Worm (Caenorhabditis elegans) whole organism, dauer: ENCODE measurements around the gene C08D8.7.
"Not testable (repeated sequence)": the region's sequence is repeated elsewhere in the genome, so short reads cannot be mapped to it uniquely, and the experiment has no call there.

Source experiments
- unc-62 ChIP-seq: sonication (generic microtip); optimal IDR thresholded peaks from 2 replicates; lab custom pipeline; 2017; ENCODE audit warnings: missing biosample characterization, missing genetic modification reagents, missing genetic modification characterization

Gene C08D8.7

DNA sequence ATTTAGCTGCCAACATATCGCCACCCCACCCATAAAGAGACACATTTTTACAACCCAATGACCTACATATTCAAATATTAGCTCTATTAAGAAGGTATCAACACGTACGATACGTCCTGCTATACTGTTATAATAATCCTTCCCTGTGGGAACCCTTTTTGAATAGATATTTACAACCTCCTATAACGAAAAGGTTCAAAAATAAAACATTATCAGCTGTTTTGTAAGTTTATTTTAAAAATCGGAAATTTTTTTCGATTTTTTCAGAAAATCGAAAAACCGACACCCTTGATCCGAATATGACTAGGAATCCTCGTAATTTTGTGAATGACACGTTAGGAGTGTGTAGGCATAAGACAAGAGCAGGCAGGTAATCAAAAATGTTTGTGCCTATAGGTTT, at the start of gene C08D8.7:
C08D8.7 (plus strand) TSS at position 301 of the 400 bp plus-strand sequence.
- TF ChIP-seq unc-62 (GFP tag; lab: Kevin White, UChicago), result not testable (repeated sequence)

ce11 chrV:8291764-8292163, 49.3 kb upstream of the C08D8.7 start, which contains the start of gene srg-33:
Gene srg-33 (plus strand): TSS chrV:8292064.
- no peak for TF ChIP-seq unc-62 (GFP tag; lab: Kevin White, UChicago)

- no peak for TF ChIP-seq unc-62 (GFP tag; lab: Kevin White, UChicago)
These were observed 45.2 kb upstream of the C08D8.7 start, which contains the start of gene smex-1 for ce11 chrV:8295866-8296265. Gene smex-1 (minus strand): TSS chrV:8295966.

ce11 chrV:8297504-8297903, 43.5 kb upstream of the C08D8.7 start, which contains the start of gene W02D7.4:
Gene W02D7.4 (minus strand): TSS chrV:8297604.
- no peak for TF ChIP-seq unc-62 (GFP tag; lab: Kevin White, UChicago)

- no peak for TF ChIP-seq unc-62 (GFP tag; lab: Kevin White, UChicago)
These were observed 41.7 kb upstream of the C08D8.7 start, which contains the start of gene W02D7.5 for ce11 chrV:8299191-8299854. Gene W02D7.5 (minus strand): TSS chrV:8299241.

ce11 chrV:8300935-8301535, 40.0 kb upstream of the C08D8.7 start, which contains the start of gene W02D7.6:
Gene W02D7.6 (minus strand): TSS chrV:8301507.
- TF ChIP-seq unc-62 (GFP tag; lab: Kevin White, UChicago), result no peak

- no peak for TF ChIP-seq unc-62 (GFP tag; lab: Kevin White, UChicago)
These were observed 38.5 kb upstream of the C08D8.7 start, which contains the start of gene sel-9 for ce11 chrV:8302522-8302921. Gene sel-9 (minus strand): TSS chrV:8302580.

DNA sequence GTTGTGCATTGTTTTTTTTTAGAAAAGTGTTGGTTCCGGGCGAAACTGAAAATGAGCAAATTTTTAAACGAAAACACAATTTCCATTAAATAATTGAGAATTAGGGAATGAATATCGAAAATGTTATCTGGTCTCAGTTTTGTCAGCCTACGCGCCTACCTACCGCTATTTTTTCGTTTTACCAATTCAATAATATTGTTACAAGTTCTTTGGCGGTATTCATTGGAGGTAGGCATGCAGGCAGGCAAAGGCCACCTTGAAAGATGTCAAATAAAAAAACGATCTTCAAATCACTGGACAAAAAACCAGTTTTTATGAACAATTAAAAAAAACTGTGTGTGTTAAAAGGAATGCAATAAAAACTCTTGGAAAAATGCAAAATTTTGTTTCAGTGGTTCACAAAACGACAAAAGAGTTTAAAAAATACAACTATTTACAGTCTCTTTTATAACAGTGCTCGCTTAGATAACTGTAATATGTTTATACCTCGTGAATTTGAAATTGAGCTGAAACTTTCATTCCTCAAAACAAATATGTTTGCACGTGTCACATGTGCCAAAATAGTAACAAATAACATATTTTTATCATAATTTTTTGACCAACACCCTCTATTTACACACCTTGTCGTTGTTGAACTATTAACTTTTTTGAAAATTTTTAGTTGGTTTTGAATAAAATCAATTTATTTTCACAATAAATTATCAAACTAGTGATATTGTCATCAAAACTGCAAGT, 36.4 kb upstream of the C08D8.7 start, which contains the start of gene W02D7.11:
W02D7.11 (minus strand) TSS at position 51 of the 735 bp plus-strand sequence.
- no peak for TF ChIP-seq unc-62 (GFP tag; lab: Kevin White, UChicago)

ce11 chrV:8305940-8306339, 35.1 kb upstream of the C08D8.7 start:
- TF ChIP-seq unc-62 (GFP tag; lab: Kevin White, UChicago), result no peak

DNA sequence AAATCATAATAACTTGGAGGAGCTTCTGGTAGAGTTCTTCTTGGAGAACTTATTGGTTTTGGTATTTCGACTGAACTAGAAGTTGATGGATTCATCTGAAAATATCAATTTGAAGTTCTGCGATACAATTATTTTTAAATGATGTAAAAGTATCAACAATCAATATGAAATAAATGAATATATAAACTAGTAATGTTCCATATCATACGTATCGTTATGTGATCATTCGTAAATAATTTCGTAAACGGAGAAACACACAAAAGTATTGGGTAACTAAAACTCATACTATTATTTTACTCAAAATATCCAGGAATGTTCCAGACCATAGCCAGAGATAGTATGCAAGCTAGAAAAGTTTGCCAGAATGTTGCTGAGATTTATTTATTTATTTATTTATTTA, 34.7 kb upstream of the C08D8.7 start, which contains the start of gene W02D7.8:
W02D7.8 (minus strand) TSS at position 101 of the 400 bp plus-strand sequence.
- TF ChIP-seq unc-62 (GFP tag; lab: Kevin White, UChicago), result no peak

DNA sequence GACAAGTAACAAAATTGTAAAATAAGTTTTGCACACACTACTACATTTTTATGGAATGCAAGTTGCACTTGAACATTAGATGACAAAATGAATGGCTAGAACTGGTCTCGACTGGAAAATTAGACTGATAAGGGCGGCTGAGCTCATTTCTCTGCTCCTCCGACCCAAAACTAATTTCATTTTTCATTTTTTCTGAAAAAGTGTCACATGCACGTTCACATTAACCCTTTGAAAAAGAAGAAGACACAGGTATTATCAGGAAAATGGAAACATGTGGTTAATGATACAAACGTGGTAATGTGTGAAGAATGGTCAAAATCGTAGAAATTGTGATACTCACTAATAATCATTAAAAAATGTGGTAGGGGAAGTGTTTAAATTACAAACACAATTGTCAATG, 34.0 kb upstream of the C08D8.7 start:
- TF ChIP-seq unc-62 (GFP tag; lab: Kevin White, UChicago), result no peak

ce11 chrV:8307681-8308080, 33.3 kb upstream of the C08D8.7 start, which contains the start of gene clec-218:
Gene clec-218 (plus strand): TSS chrV:8307942.
- no peak for TF ChIP-seq unc-62 (GFP tag; lab: Kevin White, UChicago)

- no peak for TF ChIP-seq unc-62 (GFP tag; lab: Kevin White, UChicago)
These were observed 29.8 kb upstream of the C08D8.7 start, which contains the start of gene W02D7.12 for ce11 chrV:8311210-8311609. Gene W02D7.12 (plus strand): TSS chrV:8311510.

DNA sequence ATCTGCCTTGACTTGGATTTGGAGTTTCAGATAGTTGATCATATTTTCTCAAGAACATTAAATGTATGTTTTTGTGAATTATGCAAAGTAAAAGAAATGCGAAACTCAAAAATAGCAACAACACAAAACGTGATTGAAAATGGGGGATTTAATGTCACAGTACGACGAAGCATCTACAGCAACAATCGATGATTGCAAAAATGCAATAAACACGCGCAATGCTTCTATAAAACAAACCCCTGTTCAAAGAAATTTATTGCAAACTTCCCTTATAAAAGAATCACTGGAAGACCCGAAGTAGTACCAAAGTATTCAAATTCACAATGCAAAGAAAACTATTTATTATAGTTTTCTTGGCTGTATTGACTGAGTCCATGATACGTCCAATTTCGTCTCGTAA, 22.9 kb upstream of the C08D8.7 start, which contains the start of gene clec-219:
clec-219 (plus strand) TSS at position 301 of the 400 bp plus-strand sequence.
- no peak for TF ChIP-seq unc-62 (GFP tag; lab: Kevin White, UChicago)

DNA sequence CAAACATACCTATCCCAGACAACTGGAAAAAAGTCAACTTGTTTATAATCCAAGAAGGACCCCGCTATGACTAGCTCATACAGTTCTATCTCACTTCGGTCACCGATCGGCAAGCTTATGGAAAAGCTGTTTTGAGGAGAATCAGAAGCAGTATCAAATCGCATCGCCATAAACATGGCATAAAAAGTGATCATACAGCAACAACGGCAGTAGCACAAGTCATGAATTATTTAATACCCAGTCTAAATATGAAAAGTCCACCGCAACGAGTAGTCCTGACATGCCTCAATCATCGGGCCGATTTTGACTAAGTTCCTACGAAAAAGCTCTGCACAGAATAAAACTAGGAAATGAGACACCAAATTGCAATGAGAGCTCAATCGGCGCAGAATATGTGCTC, 17.5 kb upstream of the C08D8.7 start:
- TF ChIP-seq unc-62 (GFP tag; lab: Kevin White, UChicago), result no peak
